Fruit fly (Drosophila melanogaster): ENCODE results near the gene Fas3.

DNA sequence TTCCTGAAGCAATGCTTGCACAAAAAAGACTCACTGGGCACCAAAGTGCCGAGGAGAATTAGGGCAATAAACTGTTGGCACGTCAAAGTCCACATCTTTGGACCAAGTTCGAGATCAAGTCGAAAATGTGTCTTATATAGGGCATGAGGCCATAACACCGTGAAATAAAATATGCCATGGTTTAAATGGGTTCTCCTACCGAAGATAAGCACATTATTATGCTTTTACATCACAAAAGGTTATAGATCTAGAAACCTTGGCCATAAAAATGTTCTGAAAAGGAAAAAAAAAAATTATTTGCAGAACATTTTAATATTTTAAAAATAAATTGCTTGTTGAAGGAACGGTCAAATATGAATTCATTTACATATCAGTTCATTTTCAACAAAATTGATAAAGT lies 39.0 kb downstream of the Fas3 start, which contains the start of gene Acp36DE:
- TF ChIP-seq CTCF (optimal IDR thresholded peaks at IDR 0.05) (no peak), CG8478 (optimal IDR thresholded peaks at IDR 0.05) (no peak)
